Fruit fly (Drosophila melanogaster): ENCODE data around the gene GCS2beta.
A peak's percentile ranks its signal among the peaks of the same experiment; 100 is the strongest.

Gene GCS2beta

dm6 chr2L:17484174-17484573 is at the start of gene GCS2beta, which contains the start of gene CG5131:
GCS2beta (minus strand) TSS chr2L:17484307.
CG5131 (plus strand) TSS chr2L:17484501.
- TF ChIP-seq Ets96B (tag; optimal IDR thresholded peaks at IDR 0.05) = peak; percentile 80
- peak; percentile 91 for TF ChIP-seq CG8319 (GFP tag; optimal IDR thresholded peaks at IDR 0.05)
- peak; percentile 97 for TF ChIP-seq svp (GFP tag)
- peak; percentile 96 for TF ChIP-seq Hr4 (GFP tag; optimal IDR thresholded peaks at IDR 0.05)
- no peak for TF ChIP-seq CG9139 (GFP tag; optimal IDR thresholded peaks at IDR 0.05)
- peak; percentile 95 for TF ChIP-seq Sox14 (GFP tag; optimal IDR thresholded peaks at IDR 0.05)
- peak; percentile 53 for TF ChIP-seq CG6854 (GFP tag; optimal IDR thresholded peaks at IDR 0.05)
- peak; percentile 52 for TF ChIP-seq CG16779 (tag; optimal IDR thresholded peaks at IDR 0.05)
- peak; percentile 97 for TF ChIP-seq Hr39 (GFP tag; optimal IDR thresholded peaks at IDR 0.05)
- TF ChIP-seq CG6163 (GFP tag; IDR thresholded peaks at IDR 0.05) = peak; percentile 92
- peak; percentile 88 for TF ChIP-seq Sox102F (GFP tag; optimal IDR thresholded peaks at IDR 0.05)
- peak; percentile 87 for TF ChIP-seq CG8119 (GFP tag; IDR thresholded peaks at IDR 0.05)
- TF ChIP-seq CG11294 (GFP tag; IDR thresholded peaks at IDR 0.05) = peak; percentile 88
- peak; percentile 87 for TF ChIP-seq CG3032 (tag; optimal IDR thresholded peaks at IDR 0.05)
- peak; percentile 81 for TF ChIP-seq Lpt (GFP tag; optimal IDR thresholded peaks at IDR 0.05)
- peak; percentile 89 for TF ChIP-seq Met (GFP tag; optimal IDR thresholded peaks at IDR 0.05)
- peak; percentile 94 for TF ChIP-seq CG3919 (GFP tag; optimal IDR thresholded peaks at IDR 0.05)
- peak; percentile 93 for TF ChIP-seq Ets21C (GFP tag; optimal IDR thresholded peaks at IDR 0.05)
- peak; percentile 96 for TF ChIP-seq pdm3 (GFP tag; optimal IDR thresholded peaks at IDR 0.05)
- TF ChIP-seq dsx (GFP tag; optimal IDR thresholded peaks at IDR 0.05; ENCODE audit: poor library complexity, severe bottlenecking) = peak; percentile 61
- TF ChIP-seq Gug (GFP tag; IDR thresholded peaks at IDR 0.05) = peak; percentile 91
- peak; percentile 82 for TF ChIP-seq CG34406 (GFP tag; optimal IDR thresholded peaks at IDR 0.05)
- peak; percentile 94 for TF ChIP-seq Sox15 (GFP tag; optimal IDR thresholded peaks at IDR 0.05)
- TF ChIP-seq fkh (GFP tag; optimal IDR thresholded peaks at IDR 0.05) = no peak
- TF ChIP-seq net (GFP tag; optimal IDR thresholded peaks at IDR 0.05) = peak; percentile 92
- peak; percentile 96 for TF ChIP-seq Eip78C (GFP tag)
- TF ChIP-seq CG7368 (GFP tag; optimal IDR thresholded peaks at IDR 0.05) = peak; percentile 92
- peak; percentile 37 for TF ChIP-seq Blimp-1 (GFP tag; optimal IDR thresholded peaks at IDR 0.05)
- TF ChIP-seq dac (GFP tag; optimal IDR thresholded peaks at IDR 0.05) = peak; percentile 93
- TF ChIP-seq CG10669 (GFP tag; optimal IDR thresholded peaks at IDR 0.05) = peak; percentile 81
- TF ChIP-seq Eip93F (GFP tag; optimal IDR thresholded peaks at IDR 0.05) = no peak
- peak; percentile 93 for TF ChIP-seq esn (GFP tag; optimal IDR thresholded peaks at IDR 0.05)
- peak; percentile 89 for TF ChIP-seq vri (GFP tag; optimal IDR thresholded peaks at IDR 0.05)
- TF ChIP-seq lz (GFP tag; optimal IDR thresholded peaks at IDR 0.05) = peak; percentile 93
- peak; percentile 58 for TF ChIP-seq CG6808 (GFP tag; optimal IDR thresholded peaks at IDR 0.05)
- TF ChIP-seq CG10631 (GFP tag; optimal IDR thresholded peaks at IDR 0.05) = peak; percentile 95
- peak; percentile 85 to 86 for TF ChIP-seq salr (GFP tag; optimal IDR thresholded peaks at IDR 0.05)
- peak; percentile 94 for TF ChIP-seq Hr38 (GFP tag; optimal IDR thresholded peaks at IDR 0.05)
- TF ChIP-seq eg (GFP tag; IDR thresholded peaks at IDR 0.05) = peak; percentile 95
- peak; percentile 93 for TF ChIP-seq acj6 (GFP tag; optimal IDR thresholded peaks at IDR 0.05)
- TF ChIP-seq Smox (GFP tag; optimal IDR thresholded peaks at IDR 0.05) = peak; percentile 90
- TF ChIP-seq CG4318 (GFP tag; optimal IDR thresholded peaks at IDR 0.05) = peak; percentile 89
- no peak for TF ChIP-seq ss (GFP tag; optimal IDR thresholded peaks at IDR 0.05)
- TF ChIP-seq CG31627 (GFP tag; optimal IDR thresholded peaks at IDR 0.05) = peak; percentile 97
- peak; percentile 82 for TF ChIP-seq CG8632 (GFP tag; optimal IDR thresholded peaks at IDR 0.05)
- TF ChIP-seq OdsH (GFP tag; optimal IDR thresholded peaks at IDR 0.05) = peak; percentile 95
- TF ChIP-seq CG15336 (GFP tag; IDR thresholded peaks at IDR 0.05) = peak; percentile 85
- TF ChIP-seq CG1621 (tag; optimal IDR thresholded peaks at IDR 0.05) = peak; percentile 86
- peak; percentile 91 for TF ChIP-seq Eip75B (GFP tag; optimal IDR thresholded peaks at IDR 0.05)
- peak; percentile 61 for TF ChIP-seq fd85E (GFP tag; optimal IDR thresholded peaks at IDR 0.05)
- peak; percentile 91 for TF ChIP-seq topi (GFP tag; optimal IDR thresholded peaks at IDR 0.05)
- TF ChIP-seq achi (GFP tag; optimal IDR thresholded peaks at IDR 0.05) = peak; percentile 91
- TF ChIP-seq cyc (GFP tag; optimal IDR thresholded peaks at IDR 0.05) = peak; percentile 96

Measured in whole organism, prepupa.